Worm (Caenorhabditis elegans): Measurements from ENCODE around the gene K10G6.9.

DNA sequence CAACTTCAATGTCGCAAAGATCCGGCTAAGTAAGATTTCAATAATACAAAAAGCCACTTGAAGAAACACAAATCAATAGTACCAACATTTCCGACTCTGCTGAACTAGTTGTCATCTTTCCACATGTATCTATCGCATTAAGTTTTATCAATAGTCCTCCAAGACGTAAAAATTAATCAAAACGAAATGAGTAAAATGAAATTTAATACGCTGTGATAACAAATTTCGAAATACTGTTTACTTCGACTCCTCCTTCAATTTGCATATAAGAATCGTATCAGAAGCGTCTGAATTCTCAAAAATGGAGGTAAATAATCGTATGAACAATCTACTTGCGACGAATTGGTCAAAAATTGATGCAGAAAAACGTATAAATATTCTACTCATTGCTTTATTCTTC lies 18.6 kb downstream of the K10G6.9 start:
- no peak for TF ChIP-seq ama-1 (optimal IDR thresholded peaks at IDR 0.05)
- no peak for TF ChIP-seq tra-4 (tag; optimal IDR thresholded peaks at IDR 0.05)
- TF ChIP-seq ets-7 (tag; optimal IDR thresholded peaks at IDR 0.05), result no peak
- no peak for TF ChIP-seq hmbx-1 (tag; optimal IDR thresholded peaks at IDR 0.05)
- no peak for TF ChIP-seq hnd-1 (tag; optimal IDR thresholded peaks at IDR 0.05)
- TF ChIP-seq F13C5.2 (tag; optimal IDR thresholded peaks at IDR 0.05), result no peak
- TF ChIP-seq ceh-13 (GFP tag; optimal IDR thresholded peaks at IDR 0.05), result no peak
